Fruit fly (Drosophila melanogaster): ENCODE data around the gene Wdr62.

The Wdr62 gene

dm6 chr2L:1901269-1901668 is 16.8 kb downstream of the Wdr62 start:
- TF ChIP-seq pan (optimal IDR thresholded peaks at IDR 0.05) (no peak), EcR (GFP tag; optimal IDR thresholded peaks at IDR 0.05) (peak in 1 of 2 experiments; percentile 5), CG8478 (optimal IDR thresholded peaks at IDR 0.05) (no peak), usp (GFP tag; optimal IDR thresholded peaks at IDR 0.05) (no peak), psq (optimal IDR thresholded peaks at IDR 0.05) (no peak)

DNA sequence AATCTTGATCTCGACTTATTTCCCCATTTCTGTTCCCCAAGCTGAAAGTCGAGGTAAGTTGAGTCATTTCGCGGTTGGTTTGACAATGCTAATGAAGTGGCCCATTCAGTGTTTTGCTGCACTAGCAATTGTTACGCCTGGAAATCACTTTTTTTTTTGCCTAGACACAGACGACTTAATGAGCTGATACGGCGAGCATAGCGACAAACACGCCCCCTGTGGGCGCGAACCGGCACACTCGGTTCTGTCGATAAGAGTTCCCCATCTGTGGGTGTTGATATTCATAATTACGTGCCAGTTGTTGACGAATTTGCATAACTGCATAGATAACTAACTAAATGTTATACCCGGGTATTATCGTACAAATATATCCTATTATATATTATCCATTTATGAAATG is 17.8 kb downstream of the Wdr62 start:
- TF ChIP-seq psq (optimal IDR thresholded peaks at IDR 0.05) (no peak), EcR (GFP tag; optimal IDR thresholded peaks at IDR 0.05) (no peak), Dll (optimal IDR thresholded peaks at IDR 0.05) (no peak), pan (optimal IDR thresholded peaks at IDR 0.05) (no peak), CG8478 (optimal IDR thresholded peaks at IDR 0.05) (no peak), usp (GFP tag; optimal IDR thresholded peaks at IDR 0.05) (no peak)

DNA sequence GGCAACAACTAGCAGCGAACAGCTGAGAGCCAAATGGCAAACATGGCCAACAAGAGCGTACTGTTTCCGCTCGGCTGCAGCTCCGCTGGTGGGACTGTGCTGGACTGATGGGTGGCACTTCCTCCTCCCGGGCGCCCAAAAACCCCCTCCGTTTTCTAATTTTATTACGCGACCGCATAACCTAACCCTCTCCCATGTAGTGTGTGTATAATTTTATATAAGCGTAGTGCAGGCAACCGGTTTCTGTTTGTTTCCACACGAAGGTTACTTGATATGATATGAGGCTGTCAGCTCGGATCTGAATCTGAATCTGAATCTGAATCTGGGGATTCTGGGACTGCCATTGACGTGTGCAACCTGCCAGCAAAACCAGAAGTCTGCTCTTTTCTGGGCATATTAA is 18.5 kb downstream of the Wdr62 start:
- no peak for TF ChIP-seq usp (GFP tag; optimal IDR thresholded peaks at IDR 0.05)
- TF ChIP-seq Dll (optimal IDR thresholded peaks at IDR 0.05): no peak
- TF ChIP-seq pan (optimal IDR thresholded peaks at IDR 0.05): no peak
- no peak for TF ChIP-seq psq (optimal IDR thresholded peaks at IDR 0.05)
- no peak for TF ChIP-seq EcR (GFP tag; optimal IDR thresholded peaks at IDR 0.05)
- TF ChIP-seq CG8478 (optimal IDR thresholded peaks at IDR 0.05): no peak

dm6 chr2L:1906326-1906725 is 21.9 kb downstream of the Wdr62 start:
- TF ChIP-seq Dll (optimal IDR thresholded peaks at IDR 0.05) (no peak), pan (optimal IDR thresholded peaks at IDR 0.05) (no peak), psq (optimal IDR thresholded peaks at IDR 0.05) (no peak), usp (GFP tag; optimal IDR thresholded peaks at IDR 0.05) (no peak), CG8478 (optimal IDR thresholded peaks at IDR 0.05) (no peak), EcR (GFP tag; optimal IDR thresholded peaks at IDR 0.05) (no peak)

dm6 chr2L:1907098-1907497 is 22.7 kb downstream of the Wdr62 start:
- TF ChIP-seq psq (optimal IDR thresholded peaks at IDR 0.05): no peak
- TF ChIP-seq CG8478 (optimal IDR thresholded peaks at IDR 0.05): no peak
- no peak for TF ChIP-seq EcR (GFP tag; optimal IDR thresholded peaks at IDR 0.05)
- no peak for TF ChIP-seq usp (GFP tag; optimal IDR thresholded peaks at IDR 0.05)
- TF ChIP-seq Dll (optimal IDR thresholded peaks at IDR 0.05): no peak
- TF ChIP-seq pan (optimal IDR thresholded peaks at IDR 0.05): no peak

DNA sequence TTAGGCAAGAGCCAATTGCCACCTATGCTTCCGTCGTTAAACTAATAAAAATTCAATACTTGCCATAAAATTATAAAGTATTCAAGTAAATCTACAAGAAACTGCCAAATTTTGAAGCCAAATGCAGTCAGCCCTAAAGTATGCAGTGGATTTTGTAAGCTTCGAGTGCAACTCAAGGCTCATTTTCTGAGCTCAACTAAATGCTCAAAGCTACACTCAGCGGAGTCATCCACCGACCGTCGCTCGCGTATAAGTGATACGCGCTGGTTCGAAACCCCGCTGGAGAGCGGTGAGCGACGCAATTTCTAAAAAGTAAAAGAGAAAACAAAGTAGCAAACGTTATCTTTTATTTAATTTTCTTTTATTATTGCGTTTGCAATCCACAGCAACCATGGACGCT is 25.3 kb downstream of the Wdr62 start:
- no peak for TF ChIP-seq CG8478 (optimal IDR thresholded peaks at IDR 0.05)
- TF ChIP-seq pan (optimal IDR thresholded peaks at IDR 0.05): no peak
- TF ChIP-seq Dll (optimal IDR thresholded peaks at IDR 0.05): no peak
- no peak for TF ChIP-seq usp (GFP tag; optimal IDR thresholded peaks at IDR 0.05)
- no peak for TF ChIP-seq EcR (GFP tag; optimal IDR thresholded peaks at IDR 0.05)
- TF ChIP-seq psq (optimal IDR thresholded peaks at IDR 0.05): no peak

dm6 chr2L:1911316-1911873 is 27.0 kb downstream of the Wdr62 start:
- no peak for TF ChIP-seq pan (optimal IDR thresholded peaks at IDR 0.05)
- TF ChIP-seq psq (optimal IDR thresholded peaks at IDR 0.05): no peak

DNA sequence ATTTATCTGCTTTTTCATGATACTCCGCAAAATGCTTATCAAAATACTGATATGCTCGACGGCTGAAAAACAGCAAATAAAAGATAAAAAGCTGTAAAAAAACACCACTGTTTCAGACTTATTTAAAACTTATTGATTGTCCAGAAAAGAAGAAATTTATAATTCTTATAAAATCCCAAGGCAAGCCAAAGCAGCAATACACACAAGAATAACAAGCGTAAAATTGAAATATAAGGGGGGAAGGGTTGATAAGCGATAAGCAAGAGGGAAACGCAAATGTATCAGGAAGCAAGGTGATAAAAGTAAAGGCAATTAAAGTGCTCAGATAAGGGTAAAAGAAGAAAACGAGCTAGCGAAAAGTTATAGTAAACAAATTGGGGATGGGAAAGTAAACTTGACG is 28.1 kb downstream of the Wdr62 start:
- TF ChIP-seq pan (optimal IDR thresholded peaks at IDR 0.05): no peak
- TF ChIP-seq CG8478 (optimal IDR thresholded peaks at IDR 0.05): no peak
- no peak for TF ChIP-seq usp (GFP tag; optimal IDR thresholded peaks at IDR 0.05)
- TF ChIP-seq psq (optimal IDR thresholded peaks at IDR 0.05): no peak
- no peak for TF ChIP-seq EcR (GFP tag; optimal IDR thresholded peaks at IDR 0.05)
- TF ChIP-seq Dll (optimal IDR thresholded peaks at IDR 0.05): no peak

DNA sequence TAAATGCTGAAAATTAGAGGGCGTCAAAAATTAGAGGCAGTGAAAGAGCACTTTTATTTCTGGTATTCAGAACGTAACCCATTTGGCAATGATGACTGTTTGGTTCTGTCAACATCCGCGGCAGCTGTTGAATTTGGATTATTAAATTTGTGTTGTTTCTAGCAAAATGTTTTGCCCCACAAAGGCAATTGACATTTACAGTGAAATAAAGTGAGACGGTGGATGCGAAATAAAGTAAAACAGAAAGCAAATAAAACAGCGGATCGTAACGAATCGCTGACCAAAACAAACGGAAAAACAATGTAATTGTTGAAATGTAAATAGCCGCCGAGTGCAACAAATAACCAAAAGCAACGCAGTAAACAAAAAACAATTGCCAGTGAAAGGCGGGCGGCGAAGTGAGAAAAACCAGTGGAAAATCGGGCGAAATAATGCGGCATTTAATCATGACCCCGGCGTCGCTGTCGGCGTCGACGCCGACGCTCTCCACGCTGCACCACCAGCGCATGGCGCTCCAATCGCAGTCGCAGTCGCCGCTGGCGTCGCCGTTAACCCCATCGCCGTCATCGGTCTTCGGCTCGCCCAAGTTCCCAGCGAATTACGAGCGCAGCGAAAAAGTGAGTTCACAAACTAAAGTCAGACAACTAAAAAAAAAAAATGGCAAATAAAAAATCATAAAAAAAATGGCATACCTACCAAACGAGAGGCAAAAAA is 28.8 kb downstream of the Wdr62 start:
- no peak for TF ChIP-seq pan (optimal IDR thresholded peaks at IDR 0.05)
- TF ChIP-seq Dll (optimal IDR thresholded peaks at IDR 0.05): no peak
- no peak for TF ChIP-seq CG8478 (optimal IDR thresholded peaks at IDR 0.05)
- TF ChIP-seq EcR (GFP tag; optimal IDR thresholded peaks at IDR 0.05): no peak
- no peak for TF ChIP-seq psq (optimal IDR thresholded peaks at IDR 0.05)
- no peak for TF ChIP-seq usp (GFP tag; optimal IDR thresholded peaks at IDR 0.05)

dm6 chr2L:1916461-1916860 is 32.0 kb downstream of the Wdr62 start:
- TF ChIP-seq CG8478 (optimal IDR thresholded peaks at IDR 0.05): no peak
- TF ChIP-seq pan (optimal IDR thresholded peaks at IDR 0.05): no peak
- TF ChIP-seq Dll (optimal IDR thresholded peaks at IDR 0.05): no peak
- no peak for TF ChIP-seq psq (optimal IDR thresholded peaks at IDR 0.05)
- no peak for TF ChIP-seq EcR (GFP tag; optimal IDR thresholded peaks at IDR 0.05)
- no peak for TF ChIP-seq usp (GFP tag; optimal IDR thresholded peaks at IDR 0.05)

dm6 chr2L:1923846-1924245 is 39.4 kb downstream of the Wdr62 start:
- TF ChIP-seq CG8478 (optimal IDR thresholded peaks at IDR 0.05): no peak
- no peak for TF ChIP-seq EcR (GFP tag; optimal IDR thresholded peaks at IDR 0.05)
- no peak for TF ChIP-seq psq (optimal IDR thresholded peaks at IDR 0.05)
- no peak for TF ChIP-seq usp (GFP tag; optimal IDR thresholded peaks at IDR 0.05)
- TF ChIP-seq pan (optimal IDR thresholded peaks at IDR 0.05): no peak
- no peak for TF ChIP-seq Dll (optimal IDR thresholded peaks at IDR 0.05)

dm6 chr2L:1925917-1926864 is 41.8 kb downstream of the Wdr62 start:
- TF ChIP-seq EcR (GFP tag; optimal IDR thresholded peaks at IDR 0.05) (no peak), pan (optimal IDR thresholded peaks at IDR 0.05) (no peak), Dll (optimal IDR thresholded peaks at IDR 0.05) (no peak), psq (optimal IDR thresholded peaks at IDR 0.05) (no peak), CG8478 (optimal IDR thresholded peaks at IDR 0.05) (no peak), usp (GFP tag; optimal IDR thresholded peaks at IDR 0.05) (no peak)
